Worm (Caenorhabditis elegans): ENCODE results near the gene vap-1.

ce11 chrX:17428803-17429202 lies 32.4 kb upstream of the vap-1 start, which contains the start of gene pbo-6:
- no peak for TF ChIP-seq gei-8 (GFP tag; optimal IDR thresholded peaks at IDR 0.05)
- TF ChIP-seq nhr-77 (tag; optimal IDR thresholded peaks at IDR 0.05): no peak
- TF ChIP-seq R02D3.7 (tag; optimal IDR thresholded peaks at IDR 0.05): no peak
- no peak for TF ChIP-seq F10B5.3 (tag; optimal IDR thresholded peaks at IDR 0.05)
- no peak for TF ChIP-seq snpc-4 (tag; optimal IDR thresholded peaks at IDR 0.05)
